Worm (Caenorhabditis elegans): ENCODE data around the gene T28A11.19.

ce11 chrV:3280009-3280408 is 10.7 kb upstream of the T28A11.19 start, which contains the start of gene T28A11.2:
- TF ChIP-seq ama-1 (optimal IDR thresholded peaks at IDR 0.05), result no peak
- TF ChIP-seq ets-7 (tag; optimal IDR thresholded peaks at IDR 0.05), result no peak
- no peak for TF ChIP-seq aly-1 (tag; optimal IDR thresholded peaks at IDR 0.05)
- TF ChIP-seq tbx-11 (GFP tag; IDR thresholded peaks at IDR 0.05), result no peak
- no peak for TF ChIP-seq B0310.2 (tag; optimal IDR thresholded peaks at IDR 0.05)
- TF ChIP-seq sea-1 (GFP tag; conservative IDR thresholded peaks at IDR 0.05), result no peak
- no peak for TF ChIP-seq scrt-1 (GFP tag; IDR thresholded peaks at IDR 0.05)
- no peak for TF ChIP-seq pes-1 (GFP tag; IDR thresholded peaks at IDR 0.05)
- no peak for TF ChIP-seq F13C5.2 (tag; optimal IDR thresholded peaks at IDR 0.05)

Measured in whole organism, early embryonic.